Worm (Caenorhabditis elegans): ENCODE measurements around the gene B0035.13.
"Not testable (repeated sequence)": the region's sequence is repeated elsewhere in the genome, so short reads cannot be mapped to it uniquely, and the experiment has no call there.

B0035.13 gene

ce11 chrIV:11337021-11337420 is 30.5 kb upstream of the B0035.13 start, which contains the start of gene F54E12.2:
F54E12.2 (minus strand) TSS chrIV:11337184.
- no peak for TF ChIP-seq skn-1 (tag; optimal IDR thresholded peaks at IDR 0.05)
- no peak for TF ChIP-seq sptf-1 (tag; optimal IDR thresholded peaks at IDR 0.05)
- no peak for TF ChIP-seq lsy-2 (tag; optimal IDR thresholded peaks at IDR 0.05)
- no peak for TF ChIP-seq lin-14 (GFP tag; optimal IDR thresholded peaks at IDR 0.05)

ce11 chrIV:11336180-11336579 is 29.7 kb upstream of the B0035.13 start:
- TF ChIP-seq nhr-20 (tag; optimal IDR thresholded peaks at IDR 0.05) (no peak), alr-1 (tag; optimal IDR thresholded peaks at IDR 0.05; ENCODE audit: borderline replicate concordance) (no peak), nhr-237 (tag; optimal IDR thresholded peaks at IDR 0.05) (no peak), pqm-1 (tag; optimal IDR thresholded peaks at IDR 0.05) (no peak), tlp-1 (tag; optimal IDR thresholded peaks at IDR 0.05) (no peak), nhr-12 (tag; optimal IDR thresholded peaks at IDR 0.05) (no peak), swsn-7 (tag; optimal IDR thresholded peaks at IDR 0.05) (no peak), hlh-4 (tag; optimal IDR thresholded peaks at IDR 0.05) (no peak), aha-1 (tag; optimal IDR thresholded peaks at IDR 0.05) (no peak), Y116A8C.19 (tag; optimal IDR thresholded peaks at IDR 0.05; ENCODE audit: borderline replicate concordance) (no peak), nhr-28 (tag; optimal IDR thresholded peaks at IDR 0.05) (no peak), pax-3 (tag; optimal IDR thresholded peaks at IDR 0.05) (no peak), sptf-1 (tag; optimal IDR thresholded peaks at IDR 0.05) (no peak), nhr-71 (tag; optimal IDR thresholded peaks at IDR 0.05) (no peak), ceh-82 (tag; optimal IDR thresholded peaks at IDR 0.05) (no peak), lin-15B (tag; optimal IDR thresholded peaks at IDR 0.05) (no peak), ets-5 (GFP tag; IDR thresholded peaks at IDR 0.05) (no peak), skn-1 (tag; optimal IDR thresholded peaks at IDR 0.05) (no peak), pag-3 (tag; optimal IDR thresholded peaks at IDR 0.05; ENCODE audit: borderline replicate concordance, insufficient read depth) (no peak), snpc-4 (tag; optimal IDR thresholded peaks at IDR 0.05) (no peak)

- TF ChIP-seq efl-1 (optimal IDR thresholded peaks at IDR 0.05): peak in 1 of 2 experiments; percentile 10
- TF ChIP-seq efl-1 (GFP tag; optimal IDR thresholded peaks at IDR 0.05 in 1 of 2): peak in 1 of 2 experiments; percentile 5
- peak; percentile 3 for TF ChIP-seq skn-1 (tag; optimal IDR thresholded peaks at IDR 0.05)
- peak in 1 of 2 experiments; percentile 24 for TF ChIP-seq lin-35 (GFP tag; optimal IDR thresholded peaks at IDR 0.05)
- TF ChIP-seq dpl-1 (GFP tag; optimal IDR thresholded peaks at IDR 0.05): peak in 1 of 3 experiments; percentile 38
- no peak for TF ChIP-seq nhr-71 (tag; optimal IDR thresholded peaks at IDR 0.05)
- TF ChIP-seq lin-15B (tag; optimal IDR thresholded peaks at IDR 0.05): no peak
These were observed 26.2 kb upstream of the B0035.13 start, which contains the start of gene sart-3 for ce11 chrIV:11332751-11333150. sart-3 (minus strand) TSS chrIV:11332969.

ce11 chrIV:11329269-11329668 is 22.7 kb upstream of the B0035.13 start, which contains the start of gene leo-1:
leo-1 (minus strand) TSS chrIV:11329369.
- no peak for TF ChIP-seq sptf-1 (tag; optimal IDR thresholded peaks at IDR 0.05)
- no peak for TF ChIP-seq mef-2 (tag; optimal IDR thresholded peaks at IDR 0.05)

ce11 chrIV:11326939-11327565 is 20.5 kb upstream of the B0035.13 start, which contains the start of gene B0035.21:
B0035.21 (plus strand) TSS chrIV:11327260.
- no peak for TF ChIP-seq mep-1 (tag; optimal IDR thresholded peaks at IDR 0.05)
- TF ChIP-seq efl-1 (optimal IDR thresholded peaks at IDR 0.05): no peak
- TF ChIP-seq efl-1 (GFP tag; optimal IDR thresholded peaks at IDR 0.05 in 1 of 2): peak in 1 of 2 experiments; percentile 59

- not testable (repeated sequence) for TF ChIP-seq aha-1, nhr-20, nhr-28 (tag; optimal IDR thresholded peaks at IDR 0.05)
These were observed 18.2 kb upstream of the B0035.13 start, which contains the start of gene his-48 for ce11 chrIV:11324741-11325140. his-48 (plus strand) TSS chrIV:11324745.

ce11 chrIV:11323666-11324065 is 17.1 kb upstream of the B0035.13 start:
- TF ChIP-seq irx-1 (tag; optimal IDR thresholded peaks at IDR 0.05) (no peak), blmp-1 (tag; optimal IDR thresholded peaks at IDR 0.05) (no peak)
